Fruit fly (Drosophila melanogaster): ENCODE results near the gene RpL8.

Gene RpL8

dm6 chr3L:2632048-2632762, 44.9 kb downstream of the RpL8 start:
- TF ChIP-seq CG12768 (GFP tag; optimal IDR thresholded peaks at IDR 0.05) (no peak), bab1 (GFP tag; optimal IDR thresholded peaks at IDR 0.05) (no peak), Hr96 (GFP tag; optimal IDR thresholded peaks at IDR 0.05) (no peak), CG5204 (GFP tag; optimal IDR thresholded peaks at IDR 0.05) (no peak), CG7101 (tag; optimal IDR thresholded peaks at IDR 0.05) (no peak), cnc (optimal IDR thresholded peaks at IDR 0.05) (no peak), tj (GFP tag; optimal IDR thresholded peaks at IDR 0.05) (no peak), Clk (GFP tag; optimal IDR thresholded peaks at IDR 0.05) (no peak), CG33017 (tag; optimal IDR thresholded peaks at IDR 0.05) (no peak), CG11617 (GFP tag; optimal IDR thresholded peaks at IDR 0.05) (no peak), kay (GFP tag; ENCODE audit: borderline replicate concordance) (no peak), Mnt (GFP tag; optimal IDR thresholded peaks at IDR 0.05) (no peak), CG14711 (tag; optimal IDR thresholded peaks at IDR 0.05) (no peak), toe (GFP tag; optimal IDR thresholded peaks at IDR 0.05) (no peak)

- TF ChIP-seq cnc (optimal IDR thresholded peaks at IDR 0.05) (no peak), ovo (GFP tag; optimal IDR thresholded peaks at IDR 0.05) (no peak), cic (GFP tag; optimal IDR thresholded peaks at IDR 0.05) (peak; percentile 74), CG33017 (tag; optimal IDR thresholded peaks at IDR 0.05) (no peak), Mnt (GFP tag; optimal IDR thresholded peaks at IDR 0.05) (peak; percentile 8), tj (GFP tag; optimal IDR thresholded peaks at IDR 0.05) (peak; percentile 24)
Measured at dm6 chr3L:2632763-2633100, 45.5 kb downstream of the RpL8 start.

dm6 chr3L:2634929-2635799, 47.9 kb downstream of the RpL8 start:
- TF ChIP-seq Crg-1 (GFP tag; optimal IDR thresholded peaks at IDR 0.05) (peak; percentile 88), bab1 (GFP tag; optimal IDR thresholded peaks at IDR 0.05) (peak; percentile 86), Clk (GFP tag; optimal IDR thresholded peaks at IDR 0.05) (peak; percentile 52), CG1620 (GFP tag; optimal IDR thresholded peaks at IDR 0.05) (peak; percentile 77), CG14711 (tag; optimal IDR thresholded peaks at IDR 0.05) (peak; percentile 91), cic (GFP tag; optimal IDR thresholded peaks at IDR 0.05) (peak; percentile 97), CG11617 (GFP tag; optimal IDR thresholded peaks at IDR 0.05) (peak; percentile 93), Hr96 (GFP tag; optimal IDR thresholded peaks at IDR 0.05) (peak; percentile 82), pad (GFP tag; optimal IDR thresholded peaks at IDR 0.05) (peak; percentile 80), cnc (optimal IDR thresholded peaks at IDR 0.05) (peak in 1 of 2 experiments; percentile 13), CG7045 (GFP tag; optimal IDR thresholded peaks at IDR 0.05) (peak; percentile 78), ovo (GFP tag; optimal IDR thresholded peaks at IDR 0.05) (peak; percentile 73), CG12768 (GFP tag; optimal IDR thresholded peaks at IDR 0.05) (peak; percentile 78), Mnt (GFP tag; optimal IDR thresholded peaks at IDR 0.05) (peak; percentile 93), toe (GFP tag; optimal IDR thresholded peaks at IDR 0.05) (peak; percentile 67), tj (GFP tag; optimal IDR thresholded peaks at IDR 0.05) (peak; percentile 96), CG33017 (tag; optimal IDR thresholded peaks at IDR 0.05) (peak; percentile 56), kay (GFP tag; ENCODE audit: borderline replicate concordance) (peak; percentile 49), CG5204 (GFP tag; optimal IDR thresholded peaks at IDR 0.05) (peak; percentile 74), CG7101 (tag; optimal IDR thresholded peaks at IDR 0.05) (peak; percentile 86)

- TF ChIP-seq CG12768 (GFP tag; optimal IDR thresholded peaks at IDR 0.05) (peak; percentile 6), tj (GFP tag; optimal IDR thresholded peaks at IDR 0.05) (peak; percentile 63), ovo (GFP tag; optimal IDR thresholded peaks at IDR 0.05) (no peak), bab1 (GFP tag; optimal IDR thresholded peaks at IDR 0.05) (peak; percentile 40), CG14711 (tag; optimal IDR thresholded peaks at IDR 0.05) (peak; percentile 46)
Measured at dm6 chr3L:2636023-2636968, 49.0 kb downstream of the RpL8 start.

All from whole organism, adult.